Worm (Caenorhabditis elegans) whole organism, L1 larva: ENCODE measurements around the gene srbc-62.

ENCODE experiments used
- ama-1 ChIP-seq: fragments of 150-350 bp; optimal IDR thresholded peaks from 2 replicates; lab custom pipeline; 2014
- fos-1 ChIP-seq: fragments of 150-350 bp; optimal IDR thresholded peaks from 2 replicates; lab custom pipeline; 2014; ENCODE audit warnings: missing biosample characterization, missing genetic modification characterization
- lin-39 ChIP-seq: fragments of 150-350 bp; optimal IDR thresholded peaks from 2 replicates; lab custom pipeline; 2014; ENCODE audit warnings: missing biosample characterization, missing genetic modification reagents, missing genetic modification characterization
- nhr-11 ChIP-seq: fragments of 150-350 bp; optimal IDR thresholded peaks from 2 replicates; lab custom pipeline; 2014; ENCODE audit warnings: missing biosample characterization, missing genetic modification characterization
- nhr-12 ChIP-seq: sonication (generic microtip); optimal IDR thresholded peaks from 2 replicates; lab custom pipeline; 2017; ENCODE audit warnings: missing biosample characterization, missing genetic modification characterization
- nhr-28 ChIP-seq: fragments of 150-350 bp; optimal IDR thresholded peaks from 2 replicates; lab custom pipeline; 2014; ENCODE audit warnings: missing biosample characterization, missing genetic modification characterization
- snpc-4 ChIP-seq: fragments of 150-350 bp; optimal IDR thresholded peaks from 2 replicates; lab custom pipeline; 2014; ENCODE audit warnings: missing biosample characterization, missing genetic modification characterization
- sptf-1 ChIP-seq: fragments of 150-350 bp; optimal IDR thresholded peaks from 2 replicates; lab custom pipeline; 2014; ENCODE audit warnings: missing biosample characterization, missing genetic modification characterization

DNA sequence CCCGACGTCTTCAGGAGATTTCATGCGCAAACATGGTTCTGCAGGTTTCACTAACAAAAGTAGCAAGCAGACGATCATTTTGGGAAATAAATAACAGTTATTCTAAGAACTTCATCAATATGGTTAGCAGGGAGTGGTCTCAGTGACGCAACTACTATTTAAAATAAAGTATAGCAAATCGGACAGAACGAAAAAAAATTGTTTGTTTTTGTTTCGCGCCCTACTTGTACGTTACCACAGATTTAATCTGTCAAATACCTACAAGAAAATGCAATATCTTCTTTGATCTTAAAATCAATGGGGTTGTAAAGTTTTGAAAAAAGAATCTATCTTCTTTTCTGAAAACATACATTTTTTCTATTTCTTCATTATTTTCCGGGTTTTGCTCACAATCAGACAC, 18.9 kb upstream of the srbc-62 start, which contains the start of gene srz-96:
- TF ChIP-seq nhr-12 (tag; lab: Kevin White, UChicago): no peak
- no peak for TF ChIP-seq lin-39
- TF ChIP-seq nhr-11 (tag; lab: Kevin White, UChicago): no peak
- no peak for TF ChIP-seq fos-1 (tag; lab: Kevin White, UChicago)
- TF ChIP-seq nhr-28 (tag; lab: Kevin White, UChicago): no peak
- no peak for TF ChIP-seq sptf-1 (tag; lab: Kevin White, UChicago)
- TF ChIP-seq ama-1 (lab: Kevin White, UChicago): no peak
- TF ChIP-seq snpc-4 (tag; lab: Kevin White, UChicago): no peak
